Worm (Caenorhabditis elegans): ENCODE data around the gene W09C2.7.

ce11 chrIV:9593456-9593855 is 28.7 kb downstream of the W09C2.7 start, which contains the start of gene spp-18:
- TF ChIP-seq W03F9.2 (tag; optimal IDR thresholded peaks at IDR 0.05) (no peak), him-1 (tag; optimal IDR thresholded peaks at IDR 0.05) (no peak)
